Worm (Caenorhabditis elegans) whole organism, L1 larva: ENCODE measurements around the gene ZC395.5.

ENCODE experiments used
- aly-2 ChIP-seq: fragments of 150-350 bp; optimal IDR thresholded peaks from 2 replicates; lab custom pipeline; 2014; ENCODE audit warnings: missing biosample characterization, missing genetic modification characterization
- dsc-1 ChIP-seq: sonication (generic microtip); optimal IDR thresholded peaks from 2 replicates; lab custom pipeline; 2016; ENCODE audit warnings: mild to moderate bottlenecking, missing genetic modification characterization, missing compliant biosample characterization
- egl-27 ChIP-seq, 2 experiments: fragments of 150-350 bp in 1 of 2; sonication (generic microtip); optimal IDR thresholded peaks; 3 replicates each; lab custom pipeline; 2017 to 2018; ENCODE audit warnings: missing biosample characterization in 2 of 2, missing genetic modification characterization in 2 of 2, missing genetic modification reagents in 2 of 2
- fos-1 ChIP-seq: fragments of 150-350 bp; optimal IDR thresholded peaks from 2 replicates; lab custom pipeline; 2014; ENCODE audit warnings: missing biosample characterization, missing genetic modification characterization
- nhr-237 ChIP-seq: fragments of 150-350 bp; optimal IDR thresholded peaks from 2 replicates; lab custom pipeline; 2014; ENCODE audit warnings: missing biosample characterization, missing genetic modification characterization
- nhr-28 ChIP-seq: fragments of 150-350 bp; optimal IDR thresholded peaks from 2 replicates; lab custom pipeline; 2014; ENCODE audit warnings: missing biosample characterization, missing genetic modification characterization
- unc-62 ChIP-seq: fragments of 150-350 bp; optimal IDR thresholded peaks from 2 replicates; lab custom pipeline; 2014; ENCODE audit warnings: missing biosample characterization, missing genetic modification reagents, missing genetic modification characterization

ce11 chrIII:5264813-5265212 lies 2.8 kb upstream of the ZC395.5 start, which contains the start of gene gro-1:
- no peak for TF ChIP-seq egl-27 (tag; optimal IDR thresholded peaks at IDR 0.05; lab: Kevin White, UChicago)
- no peak for TF ChIP-seq fos-1 (tag; lab: Kevin White, UChicago)
- no peak for TF ChIP-seq unc-62 (GFP tag; lab: Kevin White, UChicago)
- TF ChIP-seq nhr-28 (tag; lab: Kevin White, UChicago), result no peak
- TF ChIP-seq aly-2 (tag; lab: Kevin White, UChicago), result no peak
- TF ChIP-seq nhr-237 (tag; lab: Kevin White, UChicago), result no peak
- no peak for TF ChIP-seq dsc-1 (tag; lab: Kevin White, UChicago)
